Fruit fly (Drosophila melanogaster) whole organism, embryonic: ENCODE measurements around the gene CG6083.

Experiments
- Atf3 ChIP-seq: fragments of 200-800 bp; sonication (Bioruptor generic); optimal IDR thresholded peaks from 3 replicates; lab custom pipeline; 2016; ENCODE audit warnings: missing biosample characterization, missing genetic modification characterization
- Blimp-1 ChIP-seq: fragments of 200-800 bp; sonication (Bioruptor generic); optimal IDR thresholded peaks from 3 replicates; lab custom pipeline; 2018; ENCODE audit warnings: missing biosample characterization, missing genetic modification characterization, mild to moderate bottlenecking, moderate library complexity, missing genetic modification reagents
- CG12071 ChIP-seq: fragments of 200-800 bp; sonication (Bioruptor generic); optimal IDR thresholded peaks from 3 replicates; lab custom pipeline; 2018; ENCODE audit warnings: missing biosample characterization, mild to moderate bottlenecking, missing genetic modification characterization
- CG12219 ChIP-seq: fragments of 200-800 bp; sonication (Bioruptor generic); optimal IDR thresholded peaks from 3 replicates; lab custom pipeline; 2018; ENCODE audit warnings: missing biosample characterization, mild to moderate bottlenecking, missing genetic modification characterization
- CG12769 ChIP-seq: fragments of 200-800 bp; sonication (Bioruptor generic); optimal IDR thresholded peaks from 2 replicates; lab custom pipeline; 2019; ENCODE audit warnings: missing biosample characterization, mild to moderate bottlenecking, missing genetic modification characterization, moderate library complexity
- CG3163 ChIP-seq: fragments of 200-800 bp; sonication (Bioruptor generic); optimal IDR thresholded peaks from 3 replicates; lab custom pipeline; 2016; ENCODE audit warnings: missing biosample characterization, missing genetic modification characterization
- CG32532 ChIP-seq: fragments of 200-800 bp; sonication (Bioruptor generic); IDR thresholded peaks from 2 replicates; pipeline ENCODE4 v1.3.6; 2022; ENCODE audit warnings: missing biosample characterization, missing genetic modification characterization
- CG33557 ChIP-seq: fragments of 200-800 bp; sonication (Bioruptor generic); optimal IDR thresholded peaks from 2 replicates; lab custom pipeline; 2019; ENCODE audit warnings: missing biosample characterization, mild to moderate bottlenecking, missing genetic modification characterization, moderate library complexity
- CG4360 ChIP-seq: fragments of 200-800 bp; sonication (Bioruptor generic); IDR thresholded peaks from 2 replicates; pipeline ENCODE4 v1.3.6; 2022; ENCODE audit warnings: missing biosample characterization, missing genetic modification characterization
- CG6654 ChIP-seq: fragments of 200-800 bp; sonication (Bioruptor generic); optimal IDR thresholded peaks from 2 replicates; lab custom pipeline; 2017; ENCODE audit warnings: missing biosample characterization, mild to moderate bottlenecking, missing genetic modification characterization
- CG6689 ChIP-seq: fragments of 200-800 bp; sonication (Bioruptor generic); IDR thresholded peaks from 2 replicates; pipeline ENCODE4 v1.3.6; 2022; ENCODE audit warnings: missing biosample characterization, missing genetic modification characterization
- CG9727 ChIP-seq: fragments of 200-800 bp; sonication (Bioruptor generic); optimal IDR thresholded peaks from 3 replicates; lab custom pipeline; 2017; ENCODE audit warnings: missing biosample characterization, mild to moderate bottlenecking, missing genetic modification characterization
- CHES-1-like ChIP-seq: fragments of 200-800 bp; sonication (Bioruptor generic); optimal IDR thresholded peaks from 2 replicates; lab custom pipeline; 2016; ENCODE audit warnings: missing biosample characterization, missing genetic modification characterization
- Dp ChIP-seq: fragments of 200-800 bp; sonication (Bioruptor generic); optimal IDR thresholded peaks from 2 replicates; lab custom pipeline; 2018; ENCODE audit warnings: missing biosample characterization, mild to moderate bottlenecking, missing genetic modification characterization, moderate library complexity
- Eip74EF ChIP-seq, 2 experiments: fragments of 200-800 bp in 1 of 2; fragments of >200 bp in 1 of 2; sonication (Bioruptor generic) in 1 of 2; optimal IDR thresholded peaks; 2 replicates each; lab custom pipeline; 2017 to 2019; ENCODE audit warnings: missing biosample characterization in 2 of 2, missing genetic modification characterization in 2 of 2, mild to moderate bottlenecking in 1 of 2, moderate library complexity in 1 of 2
- Hey ChIP-seq: fragments of 200-800 bp; sonication (Bioruptor generic); optimal IDR thresholded peaks from 3 replicates; lab custom pipeline; 2018; ENCODE audit warnings: missing biosample characterization, mild to moderate bottlenecking, missing genetic modification characterization
- Hr78 ChIP-seq, 2 experiments: fragments of 200-800 bp in 1 of 2; fragments of >200 bp in 1 of 2; sonication (Bioruptor generic) in 1 of 2; optimal IDR thresholded peaks; 2 replicates each; lab custom pipeline; 2017 to 2019; ENCODE audit warnings: missing biosample characterization in 2 of 2, missing genetic modification characterization in 2 of 2, mild to moderate bottlenecking in 1 of 2, moderate library complexity in 1 of 2
- MBD-R2 ChIP-seq: fragments of 200-800 bp; sonication (Bioruptor generic); IDR thresholded peaks from 2 replicates; pipeline ENCODE4 v1.3.6; 2022; ENCODE audit warnings: missing biosample characterization, missing genetic modification characterization
- Opbp ChIP-seq: fragments of 200-800 bp; sonication (Bioruptor generic); IDR thresholded peaks from 3 replicates; pipeline ENCODE4 v1.3.6; 2022; ENCODE audit warnings: missing biosample characterization, missing genetic modification characterization; ENCODE audit not compliant: partially characterized antibody
- PHDP ChIP-seq: fragments of 200-800 bp; sonication (Bioruptor generic); optimal IDR thresholded peaks from 3 replicates; lab custom pipeline; 2018; ENCODE audit warnings: missing biosample characterization, mild to moderate bottlenecking, missing genetic modification characterization, moderate library complexity
- Rfx ChIP-seq: fragments of 200-800 bp; sonication (Bioruptor generic); IDR thresholded peaks from 2 replicates; pipeline ENCODE4 v1.3.6; 2022; ENCODE audit warnings: missing biosample characterization, missing genetic modification characterization
- aop ChIP-seq: fragments of 200-800 bp; sonication (Bioruptor generic); IDR thresholded peaks from 2 replicates; pipeline ENCODE4 v1.3.6; 2022; ENCODE audit warnings: missing biosample characterization, missing genetic modification characterization
- bbx ChIP-seq: fragments of 200-800 bp; sonication (Bioruptor generic); IDR thresholded peaks from 2 replicates; pipeline ENCODE4 v1.3.6; 2022; ENCODE audit warnings: missing biosample characterization, missing genetic modification characterization; ENCODE audit not compliant: partially characterized antibody
- btn ChIP-seq: fragments of 200-800 bp; sonication (Bioruptor generic); optimal IDR thresholded peaks from 2 replicates; lab custom pipeline; 2016; ENCODE audit warnings: missing biosample characterization, missing genetic modification characterization
- chinmo ChIP-seq: fragments of 200-800 bp; sonication (Bioruptor generic); IDR thresholded peaks from 4 replicates; pipeline ENCODE4 v1.3.6; 2022; ENCODE audit warnings: missing biosample characterization, missing genetic modification characterization; ENCODE audit not compliant: partially characterized antibody
- chn ChIP-seq: fragments of 200-800 bp; sonication (Bioruptor generic); optimal IDR thresholded peaks from 2 replicates; lab custom pipeline; 2016; ENCODE audit warnings: missing biosample characterization, missing genetic modification characterization
- crp ChIP-seq, 2 experiments: fragments of 200-800 bp; sonication (Bioruptor generic); optimal IDR thresholded peaks; 2 replicates in 1 of 2; 3 replicates in 1 of 2; lab custom pipeline; 2017; ENCODE audit warnings: missing biosample characterization in 2 of 2, missing genetic modification characterization in 2 of 2, mild to moderate bottlenecking in 1 of 2, moderate library complexity in 1 of 2
- dimm ChIP-seq: fragments of 200-800 bp; sonication (Bioruptor generic); IDR thresholded peaks from 2 replicates; pipeline ENCODE4 v1.3.6; 2022; ENCODE audit warnings: missing biosample characterization, missing genetic modification characterization
- ems ChIP-seq: fragments of 200-800 bp; sonication (Bioruptor generic); optimal IDR thresholded peaks from 3 replicates; lab custom pipeline; 2016; ENCODE audit warnings: missing biosample characterization, missing genetic modification characterization
- exex ChIP-seq: fragments of 200-800 bp; sonication (Bioruptor generic); optimal IDR thresholded peaks from 4 replicates; lab custom pipeline; 2018; ENCODE audit warnings: missing biosample characterization, mild to moderate bottlenecking, missing genetic modification characterization, moderate library complexity
- gro ChIP-seq: fragments of 200-800 bp; sonication (Bioruptor generic); optimal IDR thresholded peaks from 2 replicates; lab custom pipeline; 2016; ENCODE audit warnings: missing biosample characterization, missing genetic modification characterization
- h ChIP-seq: fragments of >200 bp; optimal IDR thresholded peaks from 2 replicates; lab custom pipeline; 2017
- her ChIP-seq: fragments of 200-800 bp; sonication (Bioruptor generic); optimal IDR thresholded peaks from 2 replicates; lab custom pipeline; 2016; ENCODE audit warnings: missing biosample characterization, missing genetic modification characterization
- hkb ChIP-seq, 2 experiments: fragments of 200-800 bp in 1 of 2; fragments of >200 bp in 1 of 2; sonication (Bioruptor generic) in 1 of 2; IDR thresholded peaks in 1 of 2; optimal IDR thresholded peaks in 1 of 2; 2 replicates each; pipeline versions ENCODE4 v1.3.6 to Lab custom; 2017 to 2022; ENCODE audit warnings: missing biosample characterization in 1 of 2, missing genetic modification characterization in 1 of 2
- kni ChIP-seq: fragments of 200-800 bp; sonication (Bioruptor generic); optimal IDR thresholded peaks from 3 replicates; lab custom pipeline; 2017; ENCODE audit warnings: mild to moderate bottlenecking, missing biosample characterization, missing genetic modification reagents, missing genetic modification characterization
- knrl ChIP-seq: fragments of 200-800 bp; sonication (Bioruptor generic); IDR thresholded peaks from 3 replicates; pipeline ENCODE4 v1.3.6; 2022; ENCODE audit warnings: missing biosample characterization, missing genetic modification characterization; ENCODE audit not compliant: partially characterized antibody
- nau ChIP-seq: fragments of 200-800 bp; sonication (Bioruptor generic); optimal IDR thresholded peaks from 3 replicates; lab custom pipeline; 2017; ENCODE audit warnings: missing biosample characterization, mild to moderate bottlenecking, missing genetic modification characterization, missing genetic modification reagents
- nerfin-1 ChIP-seq: fragments of 200-800 bp; sonication (Bioruptor generic); optimal IDR thresholded peaks from 3 replicates; lab custom pipeline; 2019; ENCODE audit warnings: missing biosample characterization, mild to moderate bottlenecking, missing genetic modification characterization, moderate library complexity
- odd ChIP-seq: fragments of 200-800 bp; sonication (Bioruptor generic); optimal IDR thresholded peaks from 2 replicates; lab custom pipeline; 2017; ENCODE audit warnings: missing biosample characterization, mild to moderate bottlenecking, missing genetic modification characterization
- org-1 ChIP-seq: fragments of 200-800 bp; sonication (Bioruptor generic); optimal IDR thresholded peaks from 2 replicates; lab custom pipeline; 2017; ENCODE audit warnings: missing biosample characterization, missing genetic modification characterization
- slou ChIP-seq: fragments of 200-800 bp; sonication (Bioruptor generic); optimal IDR thresholded peaks from 3 replicates; lab custom pipeline; 2016; ENCODE audit warnings: missing biosample characterization, missing genetic modification characterization
- so ChIP-seq: fragments of 200-800 bp; sonication (Bioruptor generic); IDR thresholded peaks from 3 replicates; pipeline ENCODE4 v1.3.6; 2022; ENCODE audit warnings: missing biosample characterization, missing genetic modification characterization
- stwl ChIP-seq: fragments of 200-800 bp; sonication (Bioruptor generic); optimal IDR thresholded peaks from 3 replicates; lab custom pipeline; 2018; ENCODE audit warnings: missing biosample characterization, mild to moderate bottlenecking, missing genetic modification characterization, moderate library complexity
- twi ChIP-seq: fragments of 200-800 bp; optimal IDR thresholded peaks from 2 replicates; lab custom pipeline; 2019; ENCODE audit warnings: missing biosample characterization, mild to moderate bottlenecking, missing genetic modification characterization, moderate library complexity
- tx ChIP-seq: fragments of 200-800 bp; sonication (Bioruptor generic); optimal IDR thresholded peaks from 2 replicates; lab custom pipeline; 2016; ENCODE audit warnings: missing biosample characterization, missing genetic modification characterization

CG6083 gene

dm6 chr3L:11587720-11588580 lies 38.0 kb downstream of the CG6083 start, which contains the start of gene rt (continued):
- no peak for TF ChIP-seq CG6654 (GFP tag; lab: Kevin White, UChicago)
- TF ChIP-seq btn (GFP tag; lab: Kevin White, UChicago): no peak
- TF ChIP-seq slou: no peak
- TF ChIP-seq Eip74EF (GFP tag; optimal IDR thresholded peaks at IDR 0.05; lab: Kevin White, UChicago): peak in 1 of 2 experiments; percentile 11
- TF ChIP-seq nau (GFP tag; lab: Kevin White, UChicago): peak; percentile 33
- TF ChIP-seq PHDP: peak; percentile 41
- TF ChIP-seq tx (GFP tag; lab: Kevin White, UChicago): no peak
- TF ChIP-seq Atf3: peak; percentile 2
- TF ChIP-seq crp (GFP tag; optimal IDR thresholded peaks at IDR 0.05; lab: Kevin White, UChicago): no peak
- peak; percentile 46 for TF ChIP-seq CG12219 (GFP tag; lab: Kevin White, UChicago)
- peak; percentile 80 for TF ChIP-seq CG33557 (GFP tag; lab: Kevin White, UChicago)
- TF ChIP-seq exex: no peak

dm6 chr3L:11586794-11587462 lies 39.0 kb downstream of the CG6083 start:
- TF ChIP-seq CG4360: peak; percentile 88
- TF ChIP-seq knrl (GFP tag; lab: Robert Waterston, UW): no peak
- TF ChIP-seq Opbp: no peak
- no peak for TF ChIP-seq nerfin-1
- TF ChIP-seq h (lab: Kevin White, UChicago): no peak
- TF ChIP-seq CHES-1-like: peak; percentile 25
- TF ChIP-seq CG6689 (GFP tag; lab: Robert Waterston, UW): no peak
- TF ChIP-seq chinmo (GFP tag; lab: Robert Waterston, UW): peak; percentile 92
- no peak for TF ChIP-seq aop
- peak; percentile 15 for TF ChIP-seq odd (GFP tag; lab: Kevin White, UChicago)
- peak; percentile 12 for TF ChIP-seq CG12769 (tag; lab: Kevin White, UChicago)
- no peak for TF ChIP-seq ems (GFP tag; lab: Kevin White, UChicago)
- TF ChIP-seq CG3163: peak; percentile 88
- TF ChIP-seq her (GFP tag; lab: Kevin White, UChicago): no peak
- no peak for TF ChIP-seq CG9727 (GFP tag; lab: Kevin White, UChicago)
- TF ChIP-seq CG12071 (GFP tag; lab: Kevin White, UChicago): no peak
- no peak for TF ChIP-seq org-1 (GFP tag; lab: Kevin White, UChicago)
- TF ChIP-seq Hey (tag; lab: Kevin White, UChicago): no peak
- TF ChIP-seq Dp: no peak
- peak; percentile 14 for TF ChIP-seq chn (GFP tag; lab: Kevin White, UChicago)
- peak in 1 of 2 experiments; percentile 92 for TF ChIP-seq Hr78 (GFP tag; optimal IDR thresholded peaks at IDR 0.05; lab: Kevin White, UChicago)
- peak; percentile 25 for TF ChIP-seq stwl
- TF ChIP-seq dimm (GFP tag; lab: Robert Waterston, UW): 0 out of 2 replicates have a peak, but pooled peaks have one; percentile 16
- peak; percentile 28; the same call in 1 of the 2 replicates for TF ChIP-seq CG32532 (GFP tag; lab: Robert Waterston, UW)
- TF ChIP-seq so (GFP tag; lab: Robert Waterston, UW): 0 out of 3 replicates have a peak, but pooled peaks have one; percentile 7
- TF ChIP-seq bbx: peak; percentile 30; the same call in 1 of the 2 replicates
- TF ChIP-seq Blimp-1 (GFP tag; lab: Kevin White, UChicago): peak; percentile 83
- TF ChIP-seq kni (GFP tag; lab: Kevin White, UChicago): peak; percentile 69
- no peak for TF ChIP-seq MBD-R2 (GFP tag; lab: Robert Waterston, UW)
- TF ChIP-seq gro (GFP tag; lab: Kevin White, UChicago): no peak
- TF ChIP-seq Atf3: no peak
- no peak for TF ChIP-seq Rfx (GFP tag; lab: Robert Waterston, UW)
- no peak for TF ChIP-seq hkb (optimal IDR thresholded peaks at IDR 0.05; lab: Kevin White, UChicago)
- peak; percentile 16; the same call in 1 of the 2 replicates for TF ChIP-seq hkb (GFP tag; IDR thresholded peaks at IDR 0.05; lab: Robert Waterston, UW)
- no peak for TF ChIP-seq twi
- TF ChIP-seq nau (GFP tag; lab: Kevin White, UChicago): no peak
